Worm (Caenorhabditis elegans): ENCODE data around the gene F59B10.4.

ce11 chrII:10555484-10556075 is 36.7 kb upstream of the F59B10.4 start:
- TF ChIP-seq ceh-100 (GFP tag; IDR thresholded peaks at IDR 0.05) (no peak), ztf-25 (GFP tag; IDR thresholded peaks at IDR 0.05) (no peak), unc-62 (GFP tag; optimal IDR thresholded peaks at IDR 0.05) (peak; percentile 16), efl-1 (GFP tag; optimal IDR thresholded peaks at IDR 0.05) (no peak)
